Worm (Caenorhabditis elegans) whole organism, young adult: ENCODE results near the gene Y7A5A.9.
A peak's percentile ranks its signal among the peaks of the same experiment; 100 is the strongest.

Experiments used
- B0261.1 ChIP-seq: sonication (generic microtip); optimal IDR thresholded peaks from 2 replicates; lab custom pipeline; 2016; ENCODE audit warnings: mild to moderate bottlenecking, missing genetic modification characterization, moderate library complexity, missing compliant biosample characterization
- C17E4.6 ChIP-seq: fragments of 200-800 bp; sonication (Bioruptor generic); IDR thresholded peaks from 2 replicates; pipeline ENCODE4 v1.3.6; 2022; ENCODE audit warnings: missing genetic modification reagents, missing genetic modification characterization, missing compliant biosample characterization
- F33H1.4 ChIP-seq: fragments of 200-800 bp; sonication (Bioruptor generic); IDR thresholded peaks from 2 replicates; pipeline ENCODE4 v1.3.6; 2022; ENCODE audit warnings: missing genetic modification reagents, missing genetic modification characterization, missing compliant biosample characterization
- F37B4.10 ChIP-seq: fragments of 200-800 bp; sonication (Bioruptor generic); IDR thresholded peaks from 2 replicates; pipeline ENCODE4 v1.3.6; 2022; ENCODE audit warnings: missing genetic modification characterization, missing compliant biosample characterization
- F39B2.1 ChIP-seq: fragments of 200-800 bp; sonication (Bioruptor generic); IDR thresholded peaks from 2 replicates; pipeline ENCODE4 v1.3.6; 2022; ENCODE audit warnings: missing genetic modification reagents, missing genetic modification characterization, missing compliant biosample characterization
- F55B11.4 ChIP-seq: sonication (generic microtip); optimal IDR thresholded peaks from 2 replicates; lab custom pipeline; 2016; ENCODE audit warnings: missing compliant biosample characterization, missing genetic modification characterization, borderline replicate concordance; ENCODE audit not compliant: insufficient read depth
- F57A8.1 ChIP-seq: fragments of 200-800 bp; sonication (Bioruptor generic); optimal IDR thresholded peaks from 2 replicates; lab custom pipeline; 2018; ENCODE audit warnings: mild to moderate bottlenecking, missing genetic modification characterization, moderate library complexity, missing compliant biosample characterization
- K11D2.4 ChIP-seq: fragments of 200-800 bp; sonication (Bioruptor generic); IDR thresholded peaks from 2 replicates; pipeline ENCODE4 v1.3.6; 2022; ENCODE audit warnings: missing genetic modification reagents, missing genetic modification characterization, missing compliant biosample characterization
- T07F8.4 ChIP-seq: sonication (generic microtip); optimal IDR thresholded peaks from 2 replicates; lab custom pipeline; 2016; ENCODE audit warnings: mild to moderate bottlenecking, missing genetic modification characterization, moderate library complexity, missing compliant biosample characterization
- T26A5.8 ChIP-seq: sonication (generic microtip); optimal IDR thresholded peaks from 2 replicates; lab custom pipeline; 2016; ENCODE audit warnings: missing genetic modification characterization, missing compliant biosample characterization
- Y53G8AR.9 ChIP-seq: fragments of 200-800 bp; sonication (Bioruptor generic); conservative IDR thresholded peaks from 2 replicates; pipeline ENCODE4 v1.3.6; 2022; ENCODE audit warnings: missing genetic modification reagents, missing genetic modification characterization, missing compliant biosample characterization
- atf-7 ChIP-seq: sonication (generic microtip); optimal IDR thresholded peaks from 2 replicates; lab custom pipeline; 2017; ENCODE audit warnings: mild to moderate bottlenecking, missing genetic modification characterization, missing compliant biosample characterization
- attf-5 ChIP-seq: fragments of 200-800 bp; sonication (Bioruptor generic); optimal IDR thresholded peaks from 2 replicates; lab custom pipeline; 2018; ENCODE audit warnings: mild to moderate bottlenecking, missing genetic modification characterization, missing compliant biosample characterization
- bed-1 ChIP-seq: fragments of 200-800 bp; sonication (Bioruptor generic); IDR thresholded peaks from 2 replicates; pipeline ENCODE4 v1.3.6; 2022; ENCODE audit warnings: missing genetic modification reagents, missing genetic modification characterization, missing compliant biosample characterization
- ccch-3 ChIP-seq: fragments of 200-800 bp; sonication (Bioruptor generic); optimal IDR thresholded peaks from 2 replicates; lab custom pipeline; 2018; ENCODE audit warnings: mild to moderate bottlenecking, missing genetic modification characterization, missing compliant biosample characterization
- cebp-1 ChIP-seq, 2 experiments: fragments of 200-800 bp in 1 of 2; sonication (Bioruptor generic) in 1 of 2; sonication (generic microtip) in 1 of 2; IDR thresholded peaks in 1 of 2; optimal IDR thresholded peaks in 1 of 2; 2 replicates each; pipeline versions ENCODE4 v1.3.6 to Lab custom; 2017 to 2022; ENCODE audit warnings: missing compliant biosample characterization in 2 of 2, missing genetic modification characterization in 2 of 2, mild to moderate bottlenecking in 1 of 2, missing genetic modification reagents in 1 of 2, moderate library complexity in 1 of 2
- ceh-100 ChIP-seq: fragments of 200-800 bp; sonication (Bioruptor generic); IDR thresholded peaks from 2 replicates; pipeline ENCODE4 v1.3.6; 2022; ENCODE audit warnings: missing genetic modification reagents, missing genetic modification characterization, missing compliant biosample characterization
- ceh-79 ChIP-seq: sonication (generic microtip); optimal IDR thresholded peaks from 2 replicates; lab custom pipeline; 2017; ENCODE audit warnings: mild to moderate bottlenecking, missing genetic modification characterization, missing compliant biosample characterization
- die-1 ChIP-seq: sonication (generic microtip); optimal IDR thresholded peaks from 2 replicates; lab custom pipeline; 2016; ENCODE audit warnings: missing genotype, mild to moderate bottlenecking, missing genetic modification characterization, missing compliant biosample characterization
- ekl-4 ChIP-seq: fragments of 200-800 bp; sonication (Bioruptor generic); IDR thresholded peaks from 2 replicates; pipeline ENCODE4 v1.3.6; 2022; ENCODE audit warnings: missing genetic modification reagents, missing genetic modification characterization, missing compliant biosample characterization
- fkh-3 ChIP-seq: sonication (generic microtip); optimal IDR thresholded peaks from 2 replicates; lab custom pipeline; 2016; ENCODE audit warnings: mild to moderate bottlenecking, missing genetic modification characterization, missing compliant biosample characterization
- hlh-12 ChIP-seq: sonication (generic microtip); optimal IDR thresholded peaks from 2 replicates; lab custom pipeline; 2016; ENCODE audit warnings: missing genetic modification characterization, missing compliant biosample characterization
- hmg-20 ChIP-seq: fragments of 200-800 bp; sonication (Bioruptor generic); IDR thresholded peaks from 2 replicates; pipeline ENCODE4 v1.3.6; 2022; ENCODE audit warnings: missing genetic modification reagents, missing genetic modification characterization, missing compliant biosample characterization
- hsf-1 ChIP-seq: fragments of 200-800 bp; sonication (Bioruptor generic); IDR thresholded peaks from 2 replicates; pipeline ENCODE4 v1.3.6; 2022; ENCODE audit warnings: missing genetic modification reagents, missing genetic modification characterization, missing compliant biosample characterization
- let-607 ChIP-seq, 2 experiments: fragments of 200-800 bp in 1 of 2; sonication (Bioruptor generic) in 1 of 2; sonication (generic microtip) in 1 of 2; optimal IDR thresholded peaks; 2 replicates each; lab custom pipeline; 2016 to 2018; ENCODE audit warnings: mild to moderate bottlenecking in 2 of 2, missing compliant biosample characterization in 2 of 2, missing genetic modification characterization in 2 of 2, moderate library complexity in 2 of 2, missing genotype in 1 of 2
- lin-54 ChIP-seq: fragments of 200-800 bp; sonication (Bioruptor generic); optimal IDR thresholded peaks from 2 replicates; lab custom pipeline; 2018; ENCODE audit warnings: mild to moderate bottlenecking, missing genetic modification characterization, missing compliant biosample characterization
- mel-28 ChIP-seq: sonication (generic microtip); optimal IDR thresholded peaks from 2 replicates; lab custom pipeline; 2016; ENCODE audit warnings: borderline replicate concordance, mild to moderate bottlenecking, missing genetic modification characterization, missing compliant biosample characterization
- mes-4 ChIP-seq: sonication (generic microtip); optimal IDR thresholded peaks from 2 replicates; lab custom pipeline; 2016; ENCODE audit warnings: missing genotype, missing genetic modification characterization, missing compliant biosample characterization
- mxl-1 ChIP-seq: sonication (generic microtip); optimal IDR thresholded peaks from 2 replicates; lab custom pipeline; 2016; ENCODE audit warnings: missing genetic modification characterization, missing compliant biosample characterization
- nfya-2 ChIP-seq: fragments of 200-800 bp; sonication (Bioruptor generic); IDR thresholded peaks from 2 replicates; pipeline ENCODE4 v1.3.6; 2022; ENCODE audit warnings: missing genetic modification reagents, missing genetic modification characterization, missing compliant biosample characterization
- nhr-120 ChIP-seq: fragments of 200-800 bp; sonication (Bioruptor generic); IDR thresholded peaks from 2 replicates; pipeline ENCODE4 v1.3.6; 2022; ENCODE audit warnings: missing genetic modification characterization, missing compliant biosample characterization
- nhr-27 ChIP-seq: fragments of 200-800 bp; sonication (Bioruptor generic); optimal IDR thresholded peaks from 2 replicates; lab custom pipeline; 2018; ENCODE audit warnings: mild to moderate bottlenecking, missing genetic modification characterization, moderate library complexity, missing compliant biosample characterization
- nhr-90 ChIP-seq: sonication (generic microtip); optimal IDR thresholded peaks from 2 replicates; lab custom pipeline; 2016; ENCODE audit warnings: missing genotype, mild to moderate bottlenecking, missing genetic modification characterization, missing compliant biosample characterization
- pbrm-1 ChIP-seq: fragments of 200-800 bp; sonication (Bioruptor generic); IDR thresholded peaks from 2 replicates; pipeline ENCODE4 v1.3.6; 2022; ENCODE audit warnings: missing genetic modification reagents, missing genetic modification characterization, missing compliant biosample characterization
- sea-2 ChIP-seq: fragments of 200-800 bp; sonication (Bioruptor generic); IDR thresholded peaks from 2 replicates; pipeline ENCODE4 v1.3.6; 2022; ENCODE audit warnings: missing genetic modification characterization, missing compliant biosample characterization
- snpc-1.1 ChIP-seq: sonication (generic microtip); optimal IDR thresholded peaks from 2 replicates; lab custom pipeline; 2017; ENCODE audit warnings: missing genetic modification characterization, mild to moderate bottlenecking, missing compliant biosample characterization, antibody characterized with exemption, moderate library complexity, missing genotype, missing genetic modification reagents; ENCODE audit not compliant: insufficient read depth
- snpc-3.4 ChIP-seq: sonication (generic microtip); optimal IDR thresholded peaks from 2 replicates; lab custom pipeline; 2017; ENCODE audit warnings: missing genetic modification characterization, mild to moderate bottlenecking, missing compliant biosample characterization, antibody characterized with exemption, moderate library complexity, missing genotype, missing genetic modification reagents
- somi-1 ChIP-seq: fragments of 200-800 bp; sonication (Bioruptor generic); optimal IDR thresholded peaks from 2 replicates; lab custom pipeline; 2018; ENCODE audit warnings: mild to moderate bottlenecking, missing genetic modification characterization, missing compliant biosample characterization
- sptf-2 ChIP-seq: fragments of 200-800 bp; sonication (Bioruptor generic); optimal IDR thresholded peaks from 2 replicates; lab custom pipeline; 2018; ENCODE audit warnings: mild to moderate bottlenecking, missing genetic modification characterization, missing compliant biosample characterization
- tbp1 ChIP-seq: fragments of 200-800 bp; sonication (Bioruptor generic); optimal IDR thresholded peaks from 2 replicates; lab custom pipeline; 2018; ENCODE audit warnings: mild to moderate bottlenecking, missing genetic modification characterization, missing compliant biosample characterization
- tbx-9 ChIP-seq: sonication (generic microtip); optimal IDR thresholded peaks from 2 replicates; lab custom pipeline; 2016; ENCODE audit warnings: borderline replicate concordance, missing genetic modification characterization, inconsistent platforms, missing compliant biosample characterization
- unc-130 ChIP-seq: sonication (generic microtip); optimal IDR thresholded peaks from 2 replicates; lab custom pipeline; 2016; ENCODE audit warnings: missing genetic modification reagents, missing genetic modification characterization, missing compliant biosample characterization
- zfh-2 ChIP-seq: fragments of 200-800 bp; sonication (Bioruptor generic); conservative IDR thresholded peaks from 2 replicates; pipeline ENCODE4 v1.3.6; 2022; ENCODE audit warnings: missing genetic modification reagents, missing genetic modification characterization, missing compliant biosample characterization
- ztf-18 ChIP-seq: sonication (generic microtip); optimal IDR thresholded peaks from 2 replicates; lab custom pipeline; 2016; ENCODE audit warnings: missing genotype, mild to moderate bottlenecking, missing genetic modification characterization, missing compliant biosample characterization
- ztf-25 ChIP-seq: fragments of 200-800 bp; sonication (Bioruptor generic); IDR thresholded peaks from 2 replicates; pipeline ENCODE4 v1.3.6; 2022; ENCODE audit warnings: missing genetic modification reagents, missing genetic modification characterization, missing compliant biosample characterization
- ztf-26 ChIP-seq: sonication (generic microtip); optimal IDR thresholded peaks from 2 replicates; lab custom pipeline; 2017; ENCODE audit warnings: missing genetic modification characterization, missing compliant biosample characterization
- ztf-28 ChIP-seq: fragments of 200-800 bp; sonication (Bioruptor generic); IDR thresholded peaks from 2 replicates; pipeline ENCODE4 v1.3.6; 2022; ENCODE audit warnings: missing genetic modification reagents, missing genetic modification characterization, missing compliant biosample characterization

The Y7A5A.9 gene

DNA sequence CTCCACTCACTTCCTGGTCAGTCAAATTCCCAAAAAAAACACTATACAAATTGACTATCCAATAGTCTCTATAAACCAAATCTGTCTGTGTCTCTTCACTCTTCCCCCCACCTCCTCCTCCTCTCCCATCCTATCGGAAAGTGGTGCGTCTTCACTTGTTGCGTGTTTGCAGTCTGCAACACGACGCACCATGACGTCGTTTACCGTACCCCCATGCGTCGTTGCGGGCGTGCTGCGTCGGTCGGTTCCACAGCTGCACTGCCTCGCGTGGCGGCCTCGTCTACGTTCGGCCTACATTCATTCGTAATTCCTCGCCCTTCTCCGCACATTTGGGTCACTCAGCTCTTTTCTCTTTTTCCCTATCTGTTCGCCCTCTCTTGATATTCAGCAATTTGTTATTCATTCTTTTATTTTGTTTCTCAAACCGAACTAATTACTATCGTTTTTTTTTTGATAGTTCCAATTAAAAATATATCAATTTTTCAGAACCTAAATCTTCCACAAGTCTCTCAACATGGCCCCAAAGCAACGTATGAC is 14.2 kb downstream of the Y7A5A.9 start, which contains the start of gene serp-1.1:
serp-1.1 (plus strand) TSS at position 487 of the 537 bp plus-strand sequence.
- peak; percentile 100 for TF ChIP-seq zfh-2 (GFP tag; lab: Robert Waterston, UW)
- TF ChIP-seq ccch-3 (GFP tag; lab: Kevin White, UChicago), result no peak
- TF ChIP-seq fkh-3 (tag; lab: Kevin White, UChicago), result no peak
- TF ChIP-seq cebp-1 (GFP tag; IDR thresholded peaks at IDR 0.05; lab: Robert Waterston, UW), result no peak; the same call in none of the 2 replicates
- peak; percentile 95 for TF ChIP-seq cebp-1 (tag; optimal IDR thresholded peaks at IDR 0.05; lab: Kevin White, UChicago)
- TF ChIP-seq C17E4.6 (GFP tag; lab: Robert Waterston, UW), result peak; percentile 80
- TF ChIP-seq tbx-9 (tag; lab: Kevin White, UChicago), result no peak
- TF ChIP-seq snpc-1.1 (tag; lab: Kevin White, UChicago), result peak; percentile 36
- peak; percentile 97 for TF ChIP-seq somi-1
- peak; percentile 98 for TF ChIP-seq nhr-90
- no peak for TF ChIP-seq ceh-79 (tag; lab: Kevin White, UChicago)
- TF ChIP-seq sptf-2, result peak; percentile 59
- TF ChIP-seq ceh-100 (GFP tag; lab: Robert Waterston, UW), result peak; percentile 84
- no peak for TF ChIP-seq bed-1
- TF ChIP-seq unc-130 (GFP tag; lab: Kevin White, UChicago), result no peak
- peak; percentile 60; the same call in 1 of the 2 replicates for TF ChIP-seq sea-2 (GFP tag; lab: Robert Waterston, UW)
- TF ChIP-seq die-1 (tag; lab: Kevin White, UChicago), result peak; percentile 75
- peak; percentile 38 for TF ChIP-seq B0261.1 (tag; lab: Kevin White, UChicago)
- peak; percentile 92 for TF ChIP-seq hmg-20
- TF ChIP-seq ekl-4 (GFP tag; lab: Robert Waterston, UW), result peak; percentile 95
- peak; percentile 100 for TF ChIP-seq atf-7 (tag; lab: Kevin White, UChicago)
- TF ChIP-seq attf-5 (GFP tag; lab: Kevin White, UChicago), result peak; percentile 96
- peak; percentile 100 for TF ChIP-seq let-607 (tag; optimal IDR thresholded peaks at IDR 0.05; lab: Kevin White, UChicago)
- TF ChIP-seq K11D2.4 (GFP tag; lab: Robert Waterston, UW), result peak; percentile 97
- TF ChIP-seq ztf-26 (tag; lab: Kevin White, UChicago), result peak; percentile 97
- peak; percentile 38 for TF ChIP-seq mxl-1 (tag; lab: Kevin White, UChicago)
- peak; percentile 90; the same call in 1 of the 2 replicates for TF ChIP-seq nhr-120
- TF ChIP-seq F55B11.4 (tag; lab: Kevin White, UChicago), result no peak
- TF ChIP-seq hlh-12, result no peak
- no peak for TF ChIP-seq ztf-28
- TF ChIP-seq snpc-3.4 (tag; lab: Kevin White, UChicago), result no peak
- peak; percentile 48 for TF ChIP-seq F33H1.4 (GFP tag; lab: Robert Waterston, UW)
- no peak for TF ChIP-seq mel-28 (tag; lab: Kevin White, UChicago)
- TF ChIP-seq nfya-2, result no peak
- TF ChIP-seq lin-54 (GFP tag; lab: Kevin White, UChicago), result peak; percentile 88
- TF ChIP-seq T07F8.4 (tag; lab: Kevin White, UChicago), result peak; percentile 40
- TF ChIP-seq mes-4, result no peak
- peak; percentile 97 for TF ChIP-seq Y53G8AR.9 (GFP tag; lab: Robert Waterston, UW)
- 0 out of 2 replicates have a peak, but pooled peaks have one; percentile 46 for TF ChIP-seq F39B2.1 (GFP tag; lab: Robert Waterston, UW)
- TF ChIP-seq nhr-27, result peak; percentile 70
- peak; percentile 85 for TF ChIP-seq ztf-18
- TF ChIP-seq tbp1, result peak; percentile 77
- TF ChIP-seq ztf-25 (GFP tag; lab: Robert Waterston, UW), result no peak
- TF ChIP-seq F57A8.1 (GFP tag; lab: Kevin White, UChicago), result peak; percentile 50
- peak; percentile 64 for TF ChIP-seq hsf-1
- TF ChIP-seq T26A5.8 (tag; lab: Kevin White, UChicago), result no peak
- TF ChIP-seq pbrm-1, result peak; percentile 96
- TF ChIP-seq F37B4.10 (GFP tag; lab: Robert Waterston, UW), result 0 out of 2 replicates have a peak, but pooled peaks have one; percentile 58
